Fruit fly (Drosophila melanogaster): ENCODE data around the gene Arf1.
A peak's percentile ranks its signal among the peaks of the same experiment; 100 is the strongest.

Gene Arf1

dm6 chr3L:22878723-22879343 lies 6.8 kb upstream of the Arf1 start, which contains the start of the genes Chro and Ssl1 (continued):
- TF ChIP-seq CG11696 (GFP tag; IDR thresholded peaks at IDR 0.05) (peak; percentile 97), CTCF (GFP tag; optimal IDR thresholded peaks at IDR 0.05) (peak; percentile 80), amos (GFP tag; IDR thresholded peaks at IDR 0.05; ENCODE audit: partially characterized antibody) (0 out of 2 replicates have a peak, but pooled peaks have one; percentile 18), CG30403 (GFP tag; optimal IDR thresholded peaks at IDR 0.05) (peak; percentile 100), jumu (GFP tag; optimal IDR thresholded peaks at IDR 0.05) (peak; percentile 100), CG31365 (tag; optimal IDR thresholded peaks at IDR 0.05) (peak; percentile 96), Camta (GFP tag; optimal IDR thresholded peaks at IDR 0.05) (peak; percentile 100), al (GFP tag; IDR thresholded peaks at IDR 0.05) (peak; percentile 100), nau (GFP tag; optimal IDR thresholded peaks at IDR 0.05) (peak; percentile 100), ato (GFP tag; IDR thresholded peaks at IDR 0.05; ENCODE audit: partially characterized antibody) (no peak), lmd (GFP tag; IDR thresholded peaks at IDR 0.05) (peak; percentile 100), Dref (GFP tag; IDR thresholded peaks at IDR 0.05) (peak; percentile 55), Spps (tag; optimal IDR thresholded peaks at IDR 0.05) (peak; percentile 100), nom (GFP tag; optimal IDR thresholded peaks at IDR 0.05) (peak; percentile 99), CG12155 (GFP tag; optimal IDR thresholded peaks at IDR 0.05) (peak; percentile 99), CG3847 (GFP tag; IDR thresholded peaks at IDR 0.05) (peak; percentile 100), z (GFP tag; IDR thresholded peaks at IDR 0.05) (peak; percentile 89), kay (GFP tag; optimal IDR thresholded peaks at IDR 0.05) (peak; percentile 100), ash1 (GFP tag; optimal IDR thresholded peaks at IDR 0.05) (peak; percentile 98), MESR4 (GFP tag; optimal IDR thresholded peaks at IDR 0.05) (peak; percentile 95), CG1647 (GFP tag; optimal IDR thresholded peaks at IDR 0.05) (peak; percentile 100), NC2β (GFP tag; optimal IDR thresholded peaks at IDR 0.05) (peak; percentile 100), sd (tag; optimal IDR thresholded peaks at IDR 0.05) (peak; percentile 98), nmo (GFP tag; optimal IDR thresholded peaks at IDR 0.05) (peak; percentile 100), CG4424 (GFP tag; optimal IDR thresholded peaks at IDR 0.05) (peak; percentile 100), lbe (GFP tag; optimal IDR thresholded peaks at IDR 0.05) (peak; percentile 99), Bteb2 (GFP tag; optimal IDR thresholded peaks at IDR 0.05) (peak; percentile 100), CG3065 (GFP tag; optimal IDR thresholded peaks at IDR 0.05) (peak; percentile 100), CG9437 (GFP tag; optimal IDR thresholded peaks at IDR 0.05) (peak; percentile 97), fru (optimal IDR thresholded peaks at IDR 0.05) (no peak), CG5953 (GFP tag; IDR thresholded peaks at IDR 0.05) (peak; percentile 100), fd102C (GFP tag; optimal IDR thresholded peaks at IDR 0.05) (peak; percentile 99), CG9609 (GFP tag; optimal IDR thresholded peaks at IDR 0.05) (peak; percentile 100), insv (GFP tag; optimal IDR thresholded peaks at IDR 0.05) (peak; percentile 84 to 89), D19A (tag; optimal IDR thresholded peaks at IDR 0.05) (peak; percentile 99), CG1024 (GFP tag; IDR thresholded peaks at IDR 0.05) (peak; percentile 98), Jarid2 (GFP tag; optimal IDR thresholded peaks at IDR 0.05) (peak; percentile 98), Six4 (GFP tag; optimal IDR thresholded peaks at IDR 0.05) (peak; percentile 100), CG16815 (GFP tag; optimal IDR thresholded peaks at IDR 0.05) (peak; percentile 100), CG17912 (GFP tag; optimal IDR thresholded peaks at IDR 0.05) (peak; percentile 98), CG9727 (GFP tag; optimal IDR thresholded peaks at IDR 0.05) (peak; percentile 100), Sin3A (optimal IDR thresholded peaks at IDR 0.05) (peak; percentile 73), CG17385 (GFP tag; optimal IDR thresholded peaks at IDR 0.05) (peak; percentile 99), Tbp (GFP tag; optimal IDR thresholded peaks at IDR 0.05) (no peak), eve (GFP tag; optimal IDR thresholded peaks at IDR 0.05) (peak; percentile 98 to 100), dm (GFP tag; optimal IDR thresholded peaks at IDR 0.05) (peak; percentile 100), sug (tag; optimal IDR thresholded peaks at IDR 0.05) (peak; percentile 98), Hr39 (optimal IDR thresholded peaks at IDR 0.05) (no peak), CG8478 (optimal IDR thresholded peaks at IDR 0.05) (no peak), B-H2 (GFP tag; optimal IDR thresholded peaks at IDR 0.05) (peak; percentile 97), CG42726 (GFP tag; IDR thresholded peaks at IDR 0.05; ENCODE audit: partially characterized antibody) (peak; percentile 46; the same call in 1 of the 2 replicates), tx (GFP tag; optimal IDR thresholded peaks at IDR 0.05) (peak; percentile 100)

Measured in whole organism, embryonic.